Worm (Caenorhabditis elegans) whole organism, L4 larva: ENCODE results near the gene srx-17.

Source experiments
- ceh-82 ChIP-seq: sonication (generic microtip); optimal IDR thresholded peaks from 2 replicates; lab custom pipeline; 2017; ENCODE audit warnings: missing biosample characterization, missing genetic modification characterization
- nhr-11 ChIP-seq: fragments of 150-350 bp; optimal IDR thresholded peaks from 2 replicates; lab custom pipeline; 2014; ENCODE audit warnings: missing biosample characterization, missing genetic modification characterization
- nhr-237 ChIP-seq: sonication (generic microtip); optimal IDR thresholded peaks from 2 replicates; lab custom pipeline; 2017; ENCODE audit warnings: missing biosample characterization, missing genetic modification characterization
- nhr-28 ChIP-seq: fragments of 150-350 bp; optimal IDR thresholded peaks from 2 replicates; lab custom pipeline; 2014; ENCODE audit warnings: missing biosample characterization, missing genetic modification characterization
- nhr-77 ChIP-seq: fragments of 150-350 bp; optimal IDR thresholded peaks from 2 replicates; lab custom pipeline; 2014; ENCODE audit warnings: missing biosample characterization, missing genetic modification characterization
- unc-39 ChIP-seq: sonication (generic microtip); optimal IDR thresholded peaks from 2 replicates; lab custom pipeline; 2017; ENCODE audit warnings: missing biosample characterization, missing genetic modification characterization

ce11 chrV:13862505-13862904 is 21.5 kb downstream of the srx-17 start, which contains the start of gene srx-137:
- TF ChIP-seq nhr-77 (tag; lab: Kevin White, UChicago) = no peak
- no peak for TF ChIP-seq nhr-11 (tag; lab: Kevin White, UChicago)
- no peak for TF ChIP-seq nhr-237 (tag; lab: Kevin White, UChicago)
- no peak for TF ChIP-seq ceh-82 (tag; lab: Kevin White, UChicago)
- no peak for TF ChIP-seq unc-39
- TF ChIP-seq nhr-28 = no peak
